Worm (Caenorhabditis elegans): Measurements from ENCODE around the gene nhr-273.

- TF ChIP-seq nhr-25 (tag; optimal IDR thresholded peaks at IDR 0.05; ENCODE audit: borderline replicate concordance, insufficient read depth) (no peak), lim-7 (GFP tag; IDR thresholded peaks at IDR 0.05) (no peak), F49E8.2 (tag; optimal IDR thresholded peaks at IDR 0.05; ENCODE audit: borderline replicate concordance) (no peak), unc-39 (tag; optimal IDR thresholded peaks at IDR 0.05) (no peak), unc-62 (GFP tag; optimal IDR thresholded peaks at IDR 0.05 in 1 of 2) (no peak), unc-62 (tag; optimal IDR thresholded peaks at IDR 0.05) (no peak), pqm-1 (tag; optimal IDR thresholded peaks at IDR 0.05) (no peak), dpl-1 (GFP tag; optimal IDR thresholded peaks at IDR 0.05) (no peak)
Measured at ce11 chrII:4438601-4439000, 3.5 kb downstream of the nhr-273 start, which contains the start of gene nhr-16.
